Fruit fly (Drosophila melanogaster) S2 (cell line): ENCODE measurements around the gene eIF3h.

Experiments
- CG8478 ChIP-seq: fragments of >200 bp; optimal IDR thresholded peaks from 2 replicates; lab custom pipeline; 2018
- CTCF ChIP-seq, 2 experiments: fragments of >200 bp; optimal IDR thresholded peaks; 2 replicates each; lab custom pipeline; 2018

dm6 chr2L:5095350-5095962, 42.6 kb upstream of the eIF3h start:
- TF ChIP-seq CTCF (optimal IDR thresholded peaks at IDR 0.05; lab: Kevin White, UChicago) (no peak), CG8478 (lab: Kevin White, UChicago) (no peak)
